Fruit fly (Drosophila melanogaster): ENCODE data around the gene CG9853.

The CG9853 gene

DNA sequence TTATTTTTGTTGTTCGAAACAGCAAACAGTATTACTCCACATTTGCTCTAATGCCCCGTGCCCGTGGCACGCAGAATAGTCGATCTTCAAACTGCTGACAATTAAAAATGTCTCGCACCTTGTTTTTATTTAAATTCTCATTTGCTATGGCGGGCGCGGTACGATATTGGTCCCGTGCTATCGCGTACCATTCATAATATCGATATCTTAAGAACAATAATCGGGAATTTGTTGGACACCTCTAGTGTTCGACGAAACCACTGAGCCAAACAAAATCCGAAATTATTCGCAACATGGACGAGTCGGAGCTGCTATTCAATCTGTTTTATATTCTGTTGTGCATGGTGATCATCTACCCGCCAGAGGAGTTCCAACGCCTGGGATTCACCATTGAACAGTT is 11.7 kb downstream of the CG9853 start, which contains the start of gene CG14646 (continued):
- TF ChIP-seq Dref (GFP tag; IDR thresholded peaks at IDR 0.05) (peak; percentile 83), Bgb (GFP tag; IDR thresholded peaks at IDR 0.05; ENCODE audit: partially characterized antibody) (peak; percentile 89), CG8290 (GFP tag; optimal IDR thresholded peaks at IDR 0.05) (no peak), CG8290 (tag; optimal IDR thresholded peaks at IDR 0.05) (peak in 1 of 2 experiments; percentile 40), Med (GFP tag) (peak; percentile 80), CG15514 (GFP tag; optimal IDR thresholded peaks at IDR 0.05) (peak; percentile 30), CG11247 (GFP tag; IDR thresholded peaks at IDR 0.05) (no peak), CG6791 (GFP tag; IDR thresholded peaks at IDR 0.05; ENCODE audit: partially characterized antibody) (peak; percentile 92), MBD-R2 (GFP tag; IDR thresholded peaks at IDR 0.05) (peak; percentile 64; the same call in 1 of the 2 replicates), Lhr (GFP tag; optimal IDR thresholded peaks at IDR 0.05) (no peak), Dfd (GFP tag; optimal IDR thresholded peaks at IDR 0.05) (no peak), CG11695 (GFP tag; IDR thresholded peaks at IDR 0.05) (peak; percentile 80), CG1603 (tag; optimal IDR thresholded peaks at IDR 0.05) (peak; percentile 30), CG4854 (GFP tag; optimal IDR thresholded peaks at IDR 0.05) (no peak), CG1602 (GFP tag; optimal IDR thresholded peaks at IDR 0.05) (no peak), ftz-f1 (GFP tag; optimal IDR thresholded peaks at IDR 0.05) (no peak), hbn (GFP tag; IDR thresholded peaks at IDR 0.05; ENCODE audit: partially characterized antibody) (peak; percentile 93), CG11504 (tag; optimal IDR thresholded peaks at IDR 0.05) (no peak), TFAM (GFP tag; optimal IDR thresholded peaks at IDR 0.05) (no peak), ato (GFP tag; IDR thresholded peaks at IDR 0.05; ENCODE audit: partially characterized antibody) (peak; percentile 83), MESR4 (GFP tag; optimal IDR thresholded peaks at IDR 0.05) (peak; percentile 59), CG4404 (GFP tag; IDR thresholded peaks at IDR 0.05) (no peak), inv (GFP tag; IDR thresholded peaks at IDR 0.05; ENCODE audit: partially characterized antibody) (peak; percentile 65), phol (tag; optimal IDR thresholded peaks at IDR 0.05) (peak; percentile 29), CG30020 (tag; optimal IDR thresholded peaks at IDR 0.05) (peak; percentile 7), gfzf (GFP tag; optimal IDR thresholded peaks at IDR 0.05) (peak; percentile 5), BEAF-32 (GFP tag; optimal IDR thresholded peaks at IDR 0.05) (peak; percentile 84), CG17186 (GFP tag; optimal IDR thresholded peaks at IDR 0.05) (no peak), zfh1 (GFP tag; IDR thresholded peaks at IDR 0.05) (no peak), sna (GFP tag; IDR thresholded peaks at IDR 0.05; ENCODE audit: partially characterized antibody) (peak; percentile 78), CG13287 (GFP tag; IDR thresholded peaks at IDR 0.05; ENCODE audit: partially characterized antibody) (peak; percentile 95), knrl (GFP tag; IDR thresholded peaks at IDR 0.05; ENCODE audit: partially characterized antibody) (peak; percentile 73; the same call in 2 of the 3 replicates), Abd-B (GFP tag; optimal IDR thresholded peaks at IDR 0.05) (no peak), CG12744 (GFP tag; optimal IDR thresholded peaks at IDR 0.05) (no peak), fu2 (GFP tag; optimal IDR thresholded peaks at IDR 0.05) (no peak), Dek (tag; optimal IDR thresholded peaks at IDR 0.05) (no peak), CG17612 (GFP tag; IDR thresholded peaks at IDR 0.05) (no peak), CG14860 (GFP tag; IDR thresholded peaks at IDR 0.05; ENCODE audit: partially characterized antibody) (peak; percentile 70), Opbp (GFP tag; IDR thresholded peaks at IDR 0.05; ENCODE audit: partially characterized antibody) (peak; percentile 82; the same call in 2 of the 3 replicates), CG7963 (GFP tag; IDR thresholded peaks at IDR 0.05; ENCODE audit: partially characterized antibody) (peak; percentile 66), chinmo (GFP tag; IDR thresholded peaks at IDR 0.05; ENCODE audit: partially characterized antibody) (0 out of 4 replicates have a peak, but pooled peaks have one; percentile 65), CG17829 (tag; optimal IDR thresholded peaks at IDR 0.05) (peak; percentile 8), YL-1 (GFP tag; optimal IDR thresholded peaks at IDR 0.05) (peak; percentile 29), vnd (GFP tag; IDR thresholded peaks at IDR 0.05; ENCODE audit: partially characterized antibody) (peak; percentile 81), CG9817 (tag; optimal IDR thresholded peaks at IDR 0.05) (no peak), CG16813 (GFP tag; IDR thresholded peaks at IDR 0.05; ENCODE audit: partially characterized antibody) (peak; percentile 86), Tbp (GFP tag; optimal IDR thresholded peaks at IDR 0.05) (no peak), hb (GFP tag; IDR thresholded peaks at IDR 0.05; ENCODE audit: partially characterized antibody) (peak; percentile 78), Sin3A (optimal IDR thresholded peaks at IDR 0.05) (no peak)

Data from whole organism, embryonic.